Worm (Caenorhabditis elegans): ENCODE measurements around the gene K04C1.2.

DNA sequence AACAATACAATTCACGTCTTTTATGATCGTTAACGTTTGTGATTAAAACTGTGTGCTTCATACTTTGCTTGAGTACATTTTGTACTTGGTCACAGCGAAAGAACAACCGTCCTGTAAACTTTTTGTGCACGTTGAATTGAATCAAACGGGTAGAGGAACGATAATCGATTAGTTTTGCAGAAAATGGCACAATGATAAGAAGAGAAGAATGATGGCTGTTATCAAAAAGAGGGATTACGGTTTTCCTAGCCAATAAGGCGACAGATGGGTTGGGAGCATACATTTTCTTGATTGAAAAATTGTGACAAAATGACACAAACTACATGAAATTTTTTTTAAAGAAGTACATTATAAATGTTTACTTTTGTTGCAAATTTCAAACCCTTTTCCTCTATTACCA is 44.3 kb upstream of the K04C1.2 start:
- TF ChIP-seq ztf-11 (tag; optimal IDR thresholded peaks at IDR 0.05) (no peak), nhr-12 (tag; optimal IDR thresholded peaks at IDR 0.05) (no peak), mab-5 (tag; optimal IDR thresholded peaks at IDR 0.05) (no peak), nhr-237 (tag; optimal IDR thresholded peaks at IDR 0.05) (no peak), pha-4 (tag; optimal IDR thresholded peaks at IDR 0.05) (no peak), ces-1 (GFP tag; optimal IDR thresholded peaks at IDR 0.05) (no peak)
